Worm (Caenorhabditis elegans): ENCODE measurements around the gene C17B7.4.

DNA sequence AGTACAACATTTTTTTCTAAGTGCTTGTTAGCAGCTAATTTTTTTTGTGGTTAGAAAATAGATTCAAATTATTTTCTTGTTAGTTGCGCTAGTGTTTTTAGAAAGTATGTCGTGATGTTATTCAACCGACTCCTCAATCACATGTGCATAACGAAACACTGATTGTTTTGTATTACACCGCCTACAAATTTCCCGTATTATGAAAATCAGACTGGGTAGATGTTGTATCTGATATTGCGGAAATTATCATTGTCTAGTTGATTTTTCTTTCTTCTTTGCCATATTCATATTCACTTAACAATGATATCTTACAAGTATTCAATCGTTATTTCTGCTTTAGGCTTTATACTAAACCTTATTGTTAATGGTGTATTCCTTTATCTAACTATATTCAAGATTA, 12.2 kb downstream of the C17B7.4 start, which contains the start of gene str-63:
- TF ChIP-seq nhr-12 (tag; optimal IDR thresholded peaks at IDR 0.05) (no peak), unc-120 (tag; optimal IDR thresholded peaks at IDR 0.05; ENCODE audit: poor library complexity, severe bottlenecking) (no peak), sptf-1 (tag; optimal IDR thresholded peaks at IDR 0.05) (no peak), pha-4 (tag; optimal IDR thresholded peaks at IDR 0.05) (no peak), ceh-43 (GFP tag; optimal IDR thresholded peaks at IDR 0.05) (no peak), ztf-11 (tag; optimal IDR thresholded peaks at IDR 0.05) (no peak), nhr-76 (tag; optimal IDR thresholded peaks at IDR 0.05) (no peak), mab-5 (tag; optimal IDR thresholded peaks at IDR 0.05) (no peak), sem-2 (GFP tag; optimal IDR thresholded peaks at IDR 0.05) (no peak)
